Worm (Caenorhabditis elegans) whole organism, L2 larva: ENCODE results near the gene math-42.

Source experiments
- F13H6.1 ChIP-seq: sonication (generic microtip); optimal IDR thresholded peaks from 2 replicates; lab custom pipeline; 2016; ENCODE audit warnings: missing genetic modification characterization, missing compliant biosample characterization
- aly-2 ChIP-seq: fragments of 150-350 bp; optimal IDR thresholded peaks from 2 replicates; lab custom pipeline; 2014; ENCODE audit warnings: missing biosample characterization, missing genetic modification characterization
- fos-1 ChIP-seq: fragments of 150-350 bp; optimal IDR thresholded peaks from 2 replicates; lab custom pipeline; 2014; ENCODE audit warnings: missing biosample characterization, missing genetic modification characterization
- nhr-12 ChIP-seq: fragments of 150-350 bp; optimal IDR thresholded peaks from 2 replicates; lab custom pipeline; 2014; ENCODE audit warnings: missing biosample characterization, missing genetic modification characterization
- snpc-4 ChIP-seq: fragments of 150-350 bp; optimal IDR thresholded peaks from 2 replicates; lab custom pipeline; 2014; ENCODE audit warnings: missing biosample characterization, missing genetic modification characterization
- unc-39 ChIP-seq: fragments of 150-350 bp; optimal IDR thresholded peaks from 2 replicates; lab custom pipeline; 2014; ENCODE audit warnings: missing biosample characterization, missing genetic modification characterization

- TF ChIP-seq aly-2 (tag; lab: Kevin White, UChicago) (no peak), snpc-4 (tag; lab: Kevin White, UChicago) (no peak), F13H6.1 (tag; lab: Kevin White, UChicago) (no peak), fos-1 (no peak), nhr-12 (no peak), unc-39 (tag; lab: Kevin White, UChicago) (no peak)
These were observed 35.9 kb downstream of the math-42 start, which contains the start of gene hpo-7 for ce11 chrII:2135604-2136003.
